Worm (Caenorhabditis elegans): ENCODE results near the gene ncr-2.

ncr-2 gene

ce11 chrIII:8254938-8255337, 3.2 kb upstream of the ncr-2 start, which contains the start of gene F09G8.5:
F09G8.5 (plus strand) TSS chrIII:8254975.
- TF ChIP-seq mab-5 (tag; optimal IDR thresholded peaks at IDR 0.05), result no peak
- no peak for TF ChIP-seq unc-39 (tag; optimal IDR thresholded peaks at IDR 0.05)
- TF ChIP-seq ceh-39 (tag; optimal IDR thresholded peaks at IDR 0.05), result no peak
- no peak for TF ChIP-seq zip-8 (tag; optimal IDR thresholded peaks at IDR 0.05)
- no peak for TF ChIP-seq tbx-8 (GFP tag; optimal IDR thresholded peaks at IDR 0.05)
- no peak for TF ChIP-seq nhr-28 (tag; optimal IDR thresholded peaks at IDR 0.05)
- TF ChIP-seq elt-1 (tag; optimal IDR thresholded peaks at IDR 0.05; ENCODE audit: borderline replicate concordance, insufficient read depth), result no peak
- TF ChIP-seq sem-2 (GFP tag; optimal IDR thresholded peaks at IDR 0.05), result no peak
- TF ChIP-seq sptf-1 (tag; optimal IDR thresholded peaks at IDR 0.05), result no peak
- TF ChIP-seq unc-120 (tag; optimal IDR thresholded peaks at IDR 0.05; ENCODE audit: poor library complexity, severe bottlenecking), result no peak
- no peak for TF ChIP-seq pha-4 (tag; optimal IDR thresholded peaks at IDR 0.05)
- TF ChIP-seq M03D4.4 (tag; optimal IDR thresholded peaks at IDR 0.05), result no peak
- no peak for TF ChIP-seq bed-3 (GFP tag; optimal IDR thresholded peaks at IDR 0.05)
- TF ChIP-seq flh-1 (GFP tag; optimal IDR thresholded peaks at IDR 0.05), result no peak
- no peak for TF ChIP-seq nhr-12 (tag; optimal IDR thresholded peaks at IDR 0.05)
- no peak for TF ChIP-seq snpc-4 (tag; optimal IDR thresholded peaks at IDR 0.05)
- no peak for TF ChIP-seq nhr-2 (tag; optimal IDR thresholded peaks at IDR 0.05)
- TF ChIP-seq lin-32 (GFP tag; optimal IDR thresholded peaks at IDR 0.05), result no peak
- no peak for TF ChIP-seq mls-2 (tag; optimal IDR thresholded peaks at IDR 0.05)
- no peak for TF ChIP-seq cnd-1 (tag; optimal IDR thresholded peaks at IDR 0.05)

- TF ChIP-seq tbx-8 (GFP tag; optimal IDR thresholded peaks at IDR 0.05) (no peak), mls-2 (tag; optimal IDR thresholded peaks at IDR 0.05) (no peak), unc-120 (tag; optimal IDR thresholded peaks at IDR 0.05; ENCODE audit: poor library complexity, severe bottlenecking) (no peak), zip-8 (tag; optimal IDR thresholded peaks at IDR 0.05) (no peak), bed-3 (GFP tag; optimal IDR thresholded peaks at IDR 0.05) (no peak), ceh-43 (GFP tag; optimal IDR thresholded peaks at IDR 0.05) (no peak), mab-5 (tag; optimal IDR thresholded peaks at IDR 0.05) (no peak), mep-1 (tag; optimal IDR thresholded peaks at IDR 0.05) (no peak), nhr-76 (tag; optimal IDR thresholded peaks at IDR 0.05) (no peak), pha-4 (tag; optimal IDR thresholded peaks at IDR 0.05) (no peak), lsy-2 (tag; optimal IDR thresholded peaks at IDR 0.05) (no peak), unc-62 (GFP tag; optimal IDR thresholded peaks at IDR 0.05) (no peak), ceh-39 (tag; optimal IDR thresholded peaks at IDR 0.05) (no peak), nhr-28 (tag; optimal IDR thresholded peaks at IDR 0.05) (no peak), sptf-1 (tag; optimal IDR thresholded peaks at IDR 0.05) (no peak), elt-1 (tag; optimal IDR thresholded peaks at IDR 0.05; ENCODE audit: borderline replicate concordance, insufficient read depth) (no peak), cnd-1 (tag; optimal IDR thresholded peaks at IDR 0.05) (no peak), M03D4.4 (tag; optimal IDR thresholded peaks at IDR 0.05) (no peak), elt-3 (tag; optimal IDR thresholded peaks at IDR 0.05) (no peak), snpc-4 (tag; optimal IDR thresholded peaks at IDR 0.05) (no peak)
These were observed 4.5 kb downstream of the ncr-2 start for ce11 chrIII:8262599-8262998.

- TF ChIP-seq lin-13 (tag; optimal IDR thresholded peaks at IDR 0.05) (no peak), cnd-1 (tag; optimal IDR thresholded peaks at IDR 0.05) (no peak), mab-5 (tag; optimal IDR thresholded peaks at IDR 0.05) (no peak), lsy-2 (tag; optimal IDR thresholded peaks at IDR 0.05) (no peak), ztf-11 (tag; optimal IDR thresholded peaks at IDR 0.05) (no peak), snpc-4 (tag; optimal IDR thresholded peaks at IDR 0.05) (no peak), hlh-1 (tag; optimal IDR thresholded peaks at IDR 0.05) (no peak), unc-39 (tag; optimal IDR thresholded peaks at IDR 0.05) (no peak), ces-1 (GFP tag; optimal IDR thresholded peaks at IDR 0.05) (no peak), ham-2 (GFP tag; optimal IDR thresholded peaks at IDR 0.05) (no peak)
These were observed 5.2 kb downstream of the ncr-2 start, which contains the start of gene col-91 for ce11 chrIII:8263377-8263776. col-91 (minus strand) TSS chrIII:8263664.

ce11 chrIII:8265753-8266152, 7.6 kb downstream of the ncr-2 start, which contains the start of gene mrps-9:
mrps-9 (plus strand) TSS chrIII:8266062.
- no peak for TF ChIP-seq nhr-12 (tag; optimal IDR thresholded peaks at IDR 0.05)
- peak; percentile 58 for TF ChIP-seq ceh-83 (GFP tag; optimal IDR thresholded peaks at IDR 0.05)
- peak; percentile 0 for TF ChIP-seq blmp-1 (tag; optimal IDR thresholded peaks at IDR 0.05)
- no peak for TF ChIP-seq unc-39 (tag; optimal IDR thresholded peaks at IDR 0.05)
